Fruit fly (Drosophila melanogaster) whole organism, embryonic: ENCODE data around the gene Enoph.

ENCODE experiments used
- Awh ChIP-seq: fragments of 200-800 bp; sonication (Bioruptor generic); IDR thresholded peaks from 2 replicates; pipeline ENCODE4, ENCODE4 v1.3.6; 2022; ENCODE audit warnings: missing biosample characterization, missing genetic modification characterization
- B-H1 ChIP-seq: fragments of 200-800 bp; sonication (Bioruptor generic); IDR thresholded peaks from 3 replicates; pipeline ENCODE4 v1.3.6; 2022; ENCODE audit warnings: missing biosample characterization, missing genetic modification characterization
- Bgb ChIP-seq: fragments of 200-800 bp; sonication (Bioruptor generic); IDR thresholded peaks from 2 replicates; pipeline ENCODE4 v1.3.6; 2022; ENCODE audit warnings: missing biosample characterization, missing genetic modification characterization; ENCODE audit not compliant: partially characterized antibody
- CG1233 ChIP-seq: fragments of 200-800 bp; sonication (Bioruptor generic); optimal IDR thresholded peaks from 4 replicates; lab custom pipeline; 2018; ENCODE audit warnings: missing biosample characterization, mild to moderate bottlenecking, missing genetic modification characterization
- CG14710 ChIP-seq: fragments of 200-800 bp; sonication (Bioruptor generic); optimal IDR thresholded peaks from 3 replicates; lab custom pipeline; 2019; ENCODE audit warnings: missing biosample characterization, mild to moderate bottlenecking, missing genetic modification characterization, moderate library complexity
- CG15011 ChIP-seq: fragments of 200-800 bp; sonication (Bioruptor generic); optimal IDR thresholded peaks from 3 replicates; lab custom pipeline; 2018; ENCODE audit warnings: missing biosample characterization, mild to moderate bottlenecking, missing genetic modification characterization
- CG15601 ChIP-seq: fragments of 200-800 bp; sonication (Bioruptor generic); optimal IDR thresholded peaks from 3 replicates; lab custom pipeline; 2019; ENCODE audit warnings: missing biosample characterization, mild to moderate bottlenecking, missing genetic modification characterization, moderate library complexity
- CG1647 ChIP-seq: fragments of 200-800 bp; sonication (Bioruptor generic); optimal IDR thresholded peaks from 3 replicates; lab custom pipeline; 2016; ENCODE audit warnings: missing biosample characterization, missing genetic modification characterization
- CG17802 ChIP-seq: fragments of 200-800 bp; sonication (Bioruptor generic); optimal IDR thresholded peaks from 2 replicates; lab custom pipeline; 2018; ENCODE audit warnings: missing biosample characterization, mild to moderate bottlenecking, missing genetic modification characterization, moderate library complexity
- CG1832 ChIP-seq: fragments of 200-800 bp; sonication (Bioruptor generic); optimal IDR thresholded peaks from 2 replicates; lab custom pipeline; 2017; ENCODE audit warnings: missing biosample characterization, mild to moderate bottlenecking, missing genetic modification characterization, inconsistent platforms
- CG2889 ChIP-seq: fragments of 200-800 bp; sonication (Bioruptor generic); IDR thresholded peaks from 3 replicates; pipeline ENCODE4 v1.3.6; 2022; ENCODE audit warnings: missing biosample characterization, missing genetic modification characterization
- CG30431 ChIP-seq: fragments of 200-800 bp; sonication (Bioruptor generic); optimal IDR thresholded peaks from 2 replicates; lab custom pipeline; 2017; ENCODE audit warnings: missing biosample characterization, missing genetic modification characterization
- CG33557 ChIP-seq: fragments of 200-800 bp; sonication (Bioruptor generic); optimal IDR thresholded peaks from 2 replicates; lab custom pipeline; 2019; ENCODE audit warnings: missing biosample characterization, mild to moderate bottlenecking, missing genetic modification characterization, moderate library complexity
- CG3407 ChIP-seq: fragments of 200-800 bp; sonication (Bioruptor generic); optimal IDR thresholded peaks from 2 replicates; lab custom pipeline; 2018; ENCODE audit warnings: missing biosample characterization, mild to moderate bottlenecking, missing genetic modification characterization
- CG3847 ChIP-seq: fragments of 200-800 bp; sonication (Bioruptor generic); IDR thresholded peaks from 2 replicates; pipeline ENCODE4 v1.3.6; 2022; ENCODE audit warnings: missing biosample characterization, missing genetic modification characterization
- CG4360 ChIP-seq: fragments of 200-800 bp; sonication (Bioruptor generic); IDR thresholded peaks from 2 replicates; pipeline ENCODE4 v1.3.6; 2022; ENCODE audit warnings: missing biosample characterization, missing genetic modification characterization
- CG5953 ChIP-seq: fragments of 200-800 bp; sonication (Bioruptor generic); IDR thresholded peaks from 2 replicates; pipeline ENCODE4 v1.3.6; 2022; ENCODE audit warnings: missing biosample characterization, missing genetic modification characterization
- CG8281 ChIP-seq: fragments of 200-800 bp; sonication (Bioruptor generic); optimal IDR thresholded peaks from 2 replicates; lab custom pipeline; 2018; ENCODE audit warnings: missing biosample characterization, mild to moderate bottlenecking, missing genetic modification characterization, moderate library complexity
- CHES-1-like ChIP-seq: fragments of 200-800 bp; sonication (Bioruptor generic); optimal IDR thresholded peaks from 2 replicates; lab custom pipeline; 2016; ENCODE audit warnings: missing biosample characterization, missing genetic modification characterization
- Chrac-16 ChIP-seq: fragments of 200-800 bp; sonication (Bioruptor generic); optimal IDR thresholded peaks from 3 replicates; lab custom pipeline; 2016; ENCODE audit warnings: missing biosample characterization, missing genetic modification characterization
- Dfd ChIP-seq, 2 experiments: fragments of >200 bp; optimal IDR thresholded peaks; 2 replicates each; lab custom pipeline; 2017; ENCODE audit warnings: missing biosample characterization in 2 of 2, missing genetic modification characterization in 2 of 2
- Fer1 ChIP-seq: fragments of 200-800 bp; sonication (Bioruptor generic); optimal IDR thresholded peaks from 2 replicates; lab custom pipeline; 2017; ENCODE audit warnings: missing biosample characterization, mild to moderate bottlenecking, missing genetic modification characterization
- HmgZ ChIP-seq: fragments of 200-800 bp; sonication (Bioruptor generic); optimal IDR thresholded peaks from 2 replicates; lab custom pipeline; 2018; ENCODE audit warnings: missing biosample characterization, mild to moderate bottlenecking, missing genetic modification characterization
- Lim3 ChIP-seq: fragments of 200-800 bp; sonication (Bioruptor generic); IDR thresholded peaks from 2 replicates; pipeline ENCODE4 v1.3.6; 2022; ENCODE audit warnings: missing biosample characterization, missing genetic modification characterization
- MTF-1 ChIP-seq: fragments of 200-800 bp; sonication (Bioruptor generic); optimal IDR thresholded peaks from 2 replicates; lab custom pipeline; 2018; ENCODE audit warnings: missing biosample characterization, mild to moderate bottlenecking, missing genetic modification characterization, borderline replicate concordance
- Max ChIP-seq: fragments of 200-800 bp; sonication (Bioruptor generic); optimal IDR thresholded peaks from 2 replicates; lab custom pipeline; 2016; ENCODE audit warnings: missing biosample characterization, mild to moderate bottlenecking, missing genetic modification characterization
- Oaz ChIP-seq: fragments of 200-800 bp; sonication (Bioruptor generic); IDR thresholded peaks from 2 replicates; pipeline ENCODE4 v1.3.6; 2022; ENCODE audit warnings: missing biosample characterization, missing genetic modification characterization
- PHDP ChIP-seq: fragments of 200-800 bp; sonication (Bioruptor generic); optimal IDR thresholded peaks from 3 replicates; lab custom pipeline; 2018; ENCODE audit warnings: missing biosample characterization, mild to moderate bottlenecking, missing genetic modification characterization, moderate library complexity
- Rfx ChIP-seq: fragments of 200-800 bp; sonication (Bioruptor generic); IDR thresholded peaks from 2 replicates; pipeline ENCODE4 v1.3.6; 2022; ENCODE audit warnings: missing biosample characterization, missing genetic modification characterization
- Spps ChIP-seq: fragments of 200-800 bp; sonication (Bioruptor generic); optimal IDR thresholded peaks from 2 replicates; lab custom pipeline; 2018; ENCODE audit warnings: missing biosample characterization, mild to moderate bottlenecking, missing genetic modification characterization
- YL-1 ChIP-seq: fragments of 200-800 bp; sonication (Bioruptor generic); optimal IDR thresholded peaks from 3 replicates; lab custom pipeline; 2017; ENCODE audit warnings: missing biosample characterization, mild to moderate bottlenecking, missing genetic modification characterization
- ab ChIP-seq: fragments of 200-800 bp; sonication (Bioruptor generic); optimal IDR thresholded peaks from 2 replicates; lab custom pipeline; 2016; ENCODE audit warnings: missing biosample characterization, missing genetic modification characterization
- ac ChIP-seq: fragments of 200-800 bp; sonication (Bioruptor generic); optimal IDR thresholded peaks from 3 replicates; lab custom pipeline; 2017; ENCODE audit warnings: missing biosample characterization, mild to moderate bottlenecking, missing genetic modification characterization
- bigmax ChIP-seq: fragments of 200-800 bp; sonication (Bioruptor generic); optimal IDR thresholded peaks from 2 replicates; lab custom pipeline; 2018; ENCODE audit warnings: missing biosample characterization, mild to moderate bottlenecking, missing genetic modification characterization
- bsh ChIP-seq, 2 experiments: fragments of 200-800 bp; sonication (Bioruptor generic); optimal IDR thresholded peaks; 2 replicates each; lab custom pipeline; 2017 to 2018; ENCODE audit warnings: mild to moderate bottlenecking in 2 of 2, missing biosample characterization in 2 of 2, missing genetic modification characterization in 2 of 2, moderate library complexity in 1 of 2
- cad ChIP-seq: fragments of >200 bp; optimal IDR thresholded peaks from 2 replicates; lab custom pipeline; 2017; ENCODE audit warnings: missing biosample characterization, missing genetic modification characterization
- dan ChIP-seq: fragments of 200-800 bp; sonication (Bioruptor generic); IDR thresholded peaks from 2 replicates; pipeline ENCODE4 v1.3.6; 2022; ENCODE audit warnings: missing biosample characterization, missing genetic modification characterization
- dimm ChIP-seq: fragments of 200-800 bp; sonication (Bioruptor generic); IDR thresholded peaks from 2 replicates; pipeline ENCODE4 v1.3.6; 2022; ENCODE audit warnings: missing biosample characterization, missing genetic modification characterization
- dmrt11E ChIP-seq: fragments of 200-800 bp; sonication (Bioruptor generic); optimal IDR thresholded peaks from 3 replicates; lab custom pipeline; 2018; ENCODE audit warnings: missing biosample characterization, mild to moderate bottlenecking, missing genetic modification characterization, moderate library complexity
- eve ChIP-seq, 2 experiments: fragments of >200 bp; optimal IDR thresholded peaks; 2 replicates each; lab custom pipeline; 2017; ENCODE audit warnings: missing biosample characterization in 2 of 2, missing genetic modification characterization in 2 of 2
- ewg ChIP-seq: fragments of 200-800 bp; sonication (Bioruptor generic); optimal IDR thresholded peaks from 3 replicates; lab custom pipeline; 2017; ENCODE audit warnings: mild to moderate bottlenecking, missing biosample characterization, missing genetic modification reagents, missing genetic modification characterization
- fd3F ChIP-seq: fragments of 200-800 bp; sonication (Bioruptor generic); optimal IDR thresholded peaks from 2 replicates; lab custom pipeline; 2018; ENCODE audit warnings: missing biosample characterization, mild to moderate bottlenecking, missing genetic modification characterization, moderate library complexity
- gem ChIP-seq: fragments of 200-800 bp; sonication (Bioruptor generic); optimal IDR thresholded peaks from 2 replicates; lab custom pipeline; 2019; ENCODE audit warnings: missing biosample characterization, mild to moderate bottlenecking, missing genetic modification characterization, moderate library complexity
- her ChIP-seq: fragments of 200-800 bp; sonication (Bioruptor generic); optimal IDR thresholded peaks from 2 replicates; lab custom pipeline; 2016; ENCODE audit warnings: missing biosample characterization, missing genetic modification characterization
- mirr ChIP-seq: fragments of 200-800 bp; sonication (Bioruptor generic); optimal IDR thresholded peaks from 3 replicates; lab custom pipeline; 2018; ENCODE audit warnings: missing biosample characterization, mild to moderate bottlenecking, missing genetic modification characterization
- nerfin-1 ChIP-seq: fragments of 200-800 bp; sonication (Bioruptor generic); optimal IDR thresholded peaks from 3 replicates; lab custom pipeline; 2019; ENCODE audit warnings: missing biosample characterization, mild to moderate bottlenecking, missing genetic modification characterization, moderate library complexity
- sens ChIP-seq: fragments of 200-800 bp; sonication (Bioruptor generic); peaks from one replicate; lab custom pipeline; 2016; ENCODE audit warnings: missing biosample characterization, missing genetic modification characterization
- twi ChIP-seq: fragments of 200-800 bp; optimal IDR thresholded peaks from 2 replicates; lab custom pipeline; 2019; ENCODE audit warnings: missing biosample characterization, mild to moderate bottlenecking, missing genetic modification characterization, moderate library complexity

Enoph gene

dm6 chr3R:5263311-5264250 lies 7.1 kb upstream of the Enoph start (continued):
- peak; percentile 69 for TF ChIP-seq mirr (GFP tag; lab: Kevin White, UChicago)
- TF ChIP-seq PHDP (tag; lab: Kevin White, UChicago), result peak; percentile 89
- TF ChIP-seq HmgZ (tag; lab: Kevin White, UChicago), result no peak
- peak; percentile 42 to 82 for TF ChIP-seq bsh (GFP tag; optimal IDR thresholded peaks at IDR 0.05; lab: Kevin White, UChicago)
- TF ChIP-seq Dfd (GFP tag; optimal IDR thresholded peaks at IDR 0.05; lab: Kevin White, UChicago), result no peak
- peak; percentile 77 for TF ChIP-seq CG30431 (GFP tag; lab: Kevin White, UChicago)
- peak; percentile 54 for TF ChIP-seq Chrac-16
- TF ChIP-seq Fer1, result peak; percentile 85
- TF ChIP-seq dan (GFP tag; lab: Robert Waterston, UW), result no peak
- TF ChIP-seq CG15601, result peak; percentile 73
- TF ChIP-seq ewg (GFP tag; lab: Kevin White, UChicago), result peak; percentile 73
- peak; percentile 44 for TF ChIP-seq CG17802 (tag; lab: Kevin White, UChicago)
- TF ChIP-seq sens (GFP tag; lab: Kevin White, UChicago), result peak; percentile 55
- peak; percentile 84 for TF ChIP-seq CG14710
- peak; percentile 62 for TF ChIP-seq YL-1 (GFP tag; lab: Kevin White, UChicago)
- TF ChIP-seq Oaz, result 0 out of 2 replicates have a peak, but pooled peaks have one; percentile 43
- peak; percentile 80 for TF ChIP-seq twi (tag; lab: Kevin White, UChicago)
- peak; percentile 73 for TF ChIP-seq CG8281 (tag; lab: Kevin White, UChicago)
- no peak for TF ChIP-seq Bgb (GFP tag; lab: Robert Waterston, UW)
- TF ChIP-seq CG1832, result no peak
- no peak for TF ChIP-seq bigmax (GFP tag; lab: Kevin White, UChicago)
- peak; percentile 43 for TF ChIP-seq CG3407 (GFP tag; lab: Kevin White, UChicago)
- TF ChIP-seq Spps (tag; lab: Kevin White, UChicago), result peak; percentile 58
- no peak; the same call in 1 of the 2 replicates for TF ChIP-seq CG5953 (GFP tag; lab: Robert Waterston, UW)
- TF ChIP-seq dmrt11E (tag; lab: Kevin White, UChicago), result peak; percentile 83
- peak; percentile 59 for TF ChIP-seq MTF-1
- no peak for TF ChIP-seq CHES-1-like (GFP tag; lab: Kevin White, UChicago)
- TF ChIP-seq CG4360, result 0 out of 2 replicates have a peak, but pooled peaks have one; percentile 24
- peak; percentile 72 for TF ChIP-seq CG33557 (GFP tag; lab: Kevin White, UChicago)
- peak; percentile 72 for TF ChIP-seq ac (GFP tag; lab: Kevin White, UChicago)
- TF ChIP-seq fd3F (GFP tag; lab: Kevin White, UChicago), result peak; percentile 83
- TF ChIP-seq nerfin-1, result peak; percentile 71
- TF ChIP-seq CG15011 (GFP tag; lab: Kevin White, UChicago), result no peak
- TF ChIP-seq CG1233, result peak; percentile 90
- peak; percentile 83 for TF ChIP-seq Rfx
- TF ChIP-seq CG3847 (GFP tag; lab: Robert Waterston, UW), result peak; percentile 82
- TF ChIP-seq Awh (GFP tag; lab: Robert Waterston, UW), result peak; percentile 18; the same call in 1 of the 2 replicates
- TF ChIP-seq eve (GFP tag; optimal IDR thresholded peaks at IDR 0.05; lab: Kevin White, UChicago), result no peak
- TF ChIP-seq Max (GFP tag; lab: Kevin White, UChicago), result peak; percentile 69
- peak; percentile 51; the same call in 2 of the 3 replicates for TF ChIP-seq B-H1 (GFP tag; lab: Robert Waterston, UW)
- no peak for TF ChIP-seq Lim3 (GFP tag; lab: Robert Waterston, UW)
- TF ChIP-seq gem (tag; lab: Kevin White, UChicago), result peak; percentile 94
- TF ChIP-seq ab (GFP tag; lab: Kevin White, UChicago), result peak; percentile 47
- no peak for TF ChIP-seq CG1647
- no peak for TF ChIP-seq her (GFP tag; lab: Kevin White, UChicago)
- TF ChIP-seq CG2889 (GFP tag; lab: Robert Waterston, UW), result 0 out of 3 replicates have a peak, but pooled peaks have one; percentile 39
- peak; percentile 44 for TF ChIP-seq dimm (GFP tag; lab: Robert Waterston, UW)
- no peak for TF ChIP-seq cad (GFP tag; lab: Kevin White, UChicago)
